Worm (Caenorhabditis elegans) whole organism, late embryonic: ENCODE results near the gene rund-1.

ENCODE experiments used
- ceh-6 ChIP-seq: fragments of 200-800 bp; sonication (Bioruptor generic); optimal IDR thresholded peaks from 2 replicates; lab custom pipeline; 2018; ENCODE audit warnings: mild to moderate bottlenecking, missing genetic modification characterization, missing compliant biosample characterization
- pag-3 ChIP-seq: sonication (generic microtip); optimal IDR thresholded peaks from 2 replicates; lab custom pipeline; 2016; ENCODE audit warnings: missing compliant biosample characterization, missing genetic modification characterization, borderline replicate concordance
- pax-1 ChIP-seq: fragments of 150-350 bp; optimal IDR thresholded peaks from 2 replicates; lab custom pipeline; 2014; ENCODE audit warnings: missing biosample characterization, missing genetic modification characterization

DNA sequence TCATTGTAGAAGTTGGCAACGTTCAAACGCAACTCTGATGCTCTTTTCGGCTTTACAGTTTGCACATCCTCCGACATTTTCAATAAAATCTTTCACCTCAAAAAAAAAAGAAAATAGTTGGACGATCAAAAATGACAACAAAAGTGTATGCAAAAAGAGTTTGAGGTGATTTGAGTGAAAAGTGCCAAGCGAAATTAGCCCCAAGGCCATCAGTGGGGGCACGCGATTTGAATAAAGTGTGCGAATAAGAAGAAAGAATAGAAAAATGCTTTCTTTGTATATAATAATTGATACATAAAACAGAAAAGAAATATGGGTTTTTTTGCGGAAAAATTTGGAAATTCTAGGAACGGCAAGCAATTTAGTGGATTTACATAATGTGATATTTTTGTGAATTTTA lies 4.5 kb upstream of the rund-1 start, which contains the start of gene T19D7.5:
- TF ChIP-seq ceh-6 (GFP tag; lab: Kevin White, UChicago), result no peak
- TF ChIP-seq pag-3 (tag; lab: Kevin White, UChicago), result no peak
- no peak for TF ChIP-seq pax-1
